Worm (Caenorhabditis elegans) whole organism, L4 larva: ENCODE results near the gene C36B7.3.
A peak's percentile ranks its signal among the peaks of the same experiment; 100 is the strongest.

Source experiments
- F10B5.3 ChIP-seq: sonication (generic microtip); optimal IDR thresholded peaks from 2 replicates; lab custom pipeline; 2016; ENCODE audit warnings: mild to moderate bottlenecking, missing genetic modification characterization, missing compliant biosample characterization
- T26A8.4 ChIP-seq: fragments of 200-800 bp; sonication (Bioruptor generic); IDR thresholded peaks from 2 replicates; pipeline ENCODE4 v1.3.6; 2022; ENCODE audit warnings: missing genetic modification characterization, missing compliant biosample characterization
- Y48G9A.11 ChIP-seq: fragments of 200-800 bp; sonication (Bioruptor generic); IDR thresholded peaks from 2 replicates; pipeline ENCODE4 v1.3.6; 2022; ENCODE audit warnings: missing genetic modification reagents, missing genetic modification characterization, missing compliant biosample characterization
- Y75B8A.6 ChIP-seq: fragments of 200-800 bp; sonication (Bioruptor generic); IDR thresholded peaks from 2 replicates; pipeline ENCODE4 v1.3.6; 2022; ENCODE audit warnings: missing genetic modification reagents, missing genetic modification characterization, missing compliant biosample characterization
- ZK546.5 ChIP-seq, 2 experiments: sonication (generic microtip); optimal IDR thresholded peaks; 2 replicates each; lab custom pipeline; 2017; ENCODE audit warnings: missing biosample characterization in 2 of 2, missing genetic modification characterization in 2 of 2
- ceh-20 ChIP-seq: fragments of 200-800 bp; sonication (Bioruptor generic); IDR thresholded peaks from 2 replicates; pipeline ENCODE4 v1.3.6; 2022; ENCODE audit warnings: missing genetic modification reagents, missing genetic modification characterization, missing compliant biosample characterization
- ceh-32 ChIP-seq: sonication (generic microtip); optimal IDR thresholded peaks from 2 replicates; lab custom pipeline; 2016; ENCODE audit warnings: mild to moderate bottlenecking, missing genetic modification characterization, missing compliant biosample characterization; ENCODE audit not compliant: poor library complexity
- ceh-44 ChIP-seq: fragments of 200-800 bp; sonication (Bioruptor generic); IDR thresholded peaks from 2 replicates; pipeline ENCODE4 v1.3.6; 2022; ENCODE audit warnings: missing genetic modification reagents, missing genetic modification characterization, missing compliant biosample characterization
- ceh-82 ChIP-seq: sonication (generic microtip); optimal IDR thresholded peaks from 2 replicates; lab custom pipeline; 2017; ENCODE audit warnings: missing biosample characterization, missing genetic modification characterization
- ctbp-1 ChIP-seq: fragments of 200-800 bp; sonication (Bioruptor generic); IDR thresholded peaks from 2 replicates; pipeline ENCODE4 v1.3.6; 2022; ENCODE audit warnings: missing genetic modification reagents, missing genetic modification characterization, missing compliant biosample characterization
- daf-12 ChIP-seq: fragments of 150-350 bp; optimal IDR thresholded peaks from 2 replicates; lab custom pipeline; 2014; ENCODE audit warnings: missing biosample characterization, missing genetic modification reagents, missing genetic modification characterization
- daf-8 ChIP-seq: fragments of 200-800 bp; sonication (Bioruptor generic); IDR thresholded peaks from 2 replicates; pipeline ENCODE4 v1.3.6; 2022; ENCODE audit warnings: missing genetic modification characterization, missing compliant biosample characterization
- dmd-6 ChIP-seq: fragments of 200-800 bp; sonication (Bioruptor generic); IDR thresholded peaks from 2 replicates; pipeline ENCODE4 v1.3.6; 2022; ENCODE audit warnings: missing genetic modification reagents, missing genetic modification characterization, missing compliant biosample characterization
- duxl-1 ChIP-seq: sonication (generic microtip); optimal IDR thresholded peaks from 2 replicates; lab custom pipeline; 2016; ENCODE audit warnings: mild to moderate bottlenecking, missing genetic modification characterization, moderate library complexity, missing compliant biosample characterization; ENCODE audit not compliant: poor library complexity
- dve-1 ChIP-seq: sonication (generic microtip); optimal IDR thresholded peaks from 2 replicates; lab custom pipeline; 2017; ENCODE audit warnings: antibody characterized with exemption, mild to moderate bottlenecking, missing genetic modification characterization, missing compliant biosample characterization; ENCODE audit not compliant: insufficient read depth
- egl-27 ChIP-seq: sonication (generic microtip); optimal IDR thresholded peaks from 3 replicates; lab custom pipeline; 2017; ENCODE audit warnings: missing biosample characterization, missing genetic modification reagents, missing genetic modification characterization
- egl-43 ChIP-seq: fragments of 200-800 bp; sonication (Bioruptor generic); IDR thresholded peaks from 2 replicates; pipeline ENCODE4 v1.3.6; 2022; ENCODE audit warnings: missing genetic modification reagents, missing genetic modification characterization, missing compliant biosample characterization
- fos-1 ChIP-seq: fragments of 150-350 bp; optimal IDR thresholded peaks from 2 replicates; lab custom pipeline; 2014; ENCODE audit warnings: missing biosample characterization, missing genetic modification characterization
- hif-1 ChIP-seq, 2 experiments: sonication (generic microtip); optimal IDR thresholded peaks; 2 replicates each; lab custom pipeline; 2016 to 2017; ENCODE audit warnings: missing compliant biosample characterization in 2 of 2, missing genetic modification characterization in 2 of 2, missing genetic modification reagents in 2 of 2, missing genotype in 2 of 2, mild to moderate bottlenecking in 1 of 2
- hlh-30 ChIP-seq: sonication (generic microtip); optimal IDR thresholded peaks from 2 replicates; lab custom pipeline; 2017; ENCODE audit warnings: antibody characterized with exemption, mild to moderate bottlenecking, missing genetic modification characterization, missing compliant biosample characterization; ENCODE audit not compliant: insufficient read depth
- hmg-1.1 ChIP-seq: fragments of 200-800 bp; sonication (Bioruptor generic); IDR thresholded peaks from 2 replicates; pipeline ENCODE4 v1.3.6; 2022; ENCODE audit warnings: missing genetic modification reagents, missing genetic modification characterization, missing compliant biosample characterization
- lim-7 ChIP-seq: fragments of 200-800 bp; sonication (Bioruptor generic); IDR thresholded peaks from 2 replicates; pipeline ENCODE4 v1.3.6; 2022; ENCODE audit warnings: missing genetic modification characterization, missing compliant biosample characterization
- lin-15B ChIP-seq: fragments of 150-350 bp; sonication (generic microtip); optimal IDR thresholded peaks from 3 replicates; lab custom pipeline; 2014; ENCODE audit warnings: missing biosample characterization, missing genetic modification characterization
- lin-38 ChIP-seq: fragments of 200-800 bp; sonication (Bioruptor generic); IDR thresholded peaks from 2 replicates; pipeline ENCODE4 v1.3.6; 2022; ENCODE audit warnings: missing genetic modification reagents, missing genetic modification characterization, missing compliant biosample characterization
- lin-39 ChIP-seq: fragments of 150-350 bp; optimal IDR thresholded peaks from 2 replicates; lab custom pipeline; 2014; ENCODE audit warnings: missing biosample characterization, missing genetic modification reagents, missing genetic modification characterization
- mxl-2 ChIP-seq: fragments of 200-800 bp; sonication (Bioruptor generic); conservative IDR thresholded peaks from 2 replicates; pipeline ENCODE4 v1.3.6; 2022; ENCODE audit warnings: missing genetic modification reagents, missing genetic modification characterization, missing compliant biosample characterization
- mxl-3 ChIP-seq: fragments of 200-800 bp; sonication (Bioruptor generic); optimal IDR thresholded peaks from 2 replicates; lab custom pipeline; 2018; ENCODE audit warnings: mild to moderate bottlenecking, missing genetic modification characterization, missing compliant biosample characterization
- nhr-10 ChIP-seq: fragments of 150-350 bp; optimal IDR thresholded peaks from 2 replicates; lab custom pipeline; 2014; ENCODE audit warnings: missing biosample characterization, missing genetic modification characterization
- nhr-102 ChIP-seq: sonication (generic microtip); optimal IDR thresholded peaks from 2 replicates; lab custom pipeline; 2016; ENCODE audit warnings: mild to moderate bottlenecking, missing genetic modification characterization, moderate library complexity, missing compliant biosample characterization
- nhr-111 ChIP-seq: fragments of 200-800 bp; sonication (Bioruptor generic); optimal IDR thresholded peaks from 2 replicates; lab custom pipeline; 2018; ENCODE audit warnings: mild to moderate bottlenecking, missing genetic modification characterization, missing compliant biosample characterization
- nhr-237 ChIP-seq: sonication (generic microtip); optimal IDR thresholded peaks from 2 replicates; lab custom pipeline; 2017; ENCODE audit warnings: missing biosample characterization, missing genetic modification characterization
- nhr-41 ChIP-seq: fragments of 200-800 bp; sonication (Bioruptor generic); IDR thresholded peaks from 2 replicates; pipeline ENCODE4 v1.3.6; 2022; ENCODE audit warnings: missing genetic modification reagents, missing genetic modification characterization, missing compliant biosample characterization
- nhr-42 ChIP-seq: fragments of 200-800 bp; sonication (Bioruptor generic); IDR thresholded peaks from 2 replicates; pipeline ENCODE4 v1.3.6; 2022; ENCODE audit warnings: missing genetic modification characterization, missing compliant biosample characterization
- nhr-76 ChIP-seq: fragments of 150-350 bp; optimal IDR thresholded peaks from 2 replicates; lab custom pipeline; 2014; ENCODE audit warnings: missing biosample characterization, missing genetic modification characterization
- pha-4 ChIP-seq, 2 experiments: fragments of 150-350 bp in 1 of 2; fragments of 200-800 bp in 1 of 2; sonication (Bioruptor generic) in 1 of 2; IDR thresholded peaks in 1 of 2; optimal IDR thresholded peaks in 1 of 2; 2 replicates each; pipeline versions ENCODE4 v1.3.6 to Lab custom; 2014 to 2022; ENCODE audit warnings: missing genetic modification characterization in 2 of 2, missing genetic modification reagents in 2 of 2, missing biosample characterization in 1 of 2, missing compliant biosample characterization in 1 of 2
- php-3 ChIP-seq: fragments of 200-800 bp; sonication (Bioruptor generic); IDR thresholded peaks from 2 replicates; pipeline ENCODE4 v1.3.6; 2022; ENCODE audit warnings: missing genetic modification reagents, missing genetic modification characterization, missing compliant biosample characterization
- rbr-2 ChIP-seq: sonication (generic microtip); optimal IDR thresholded peaks from 2 replicates; lab custom pipeline; 2016; ENCODE audit warnings: missing genotype, missing genetic modification characterization, missing compliant biosample characterization
- saeg-2 ChIP-seq: fragments of 200-800 bp; sonication (Bioruptor generic); IDR thresholded peaks from 2 replicates; pipeline ENCODE4 v1.3.6; 2022; ENCODE audit warnings: missing genetic modification reagents, missing genetic modification characterization, missing compliant biosample characterization
- sdz-12 ChIP-seq: fragments of 200-800 bp; sonication (Bioruptor generic); optimal IDR thresholded peaks from 2 replicates; lab custom pipeline; 2018; ENCODE audit warnings: mild to moderate bottlenecking, missing genetic modification characterization, missing compliant biosample characterization
- set-16 ChIP-seq: fragments of 200-800 bp; sonication (Bioruptor generic); IDR thresholded peaks from 2 replicates; pipeline ENCODE4 v1.3.6; 2022; ENCODE audit warnings: missing genetic modification reagents, missing genetic modification characterization, missing compliant biosample characterization
- tag-97 ChIP-seq: fragments of 200-800 bp; sonication (Bioruptor generic); IDR thresholded peaks from 2 replicates; pipeline ENCODE4 v1.3.6; 2022; ENCODE audit warnings: missing genetic modification characterization, missing compliant biosample characterization
- unc-130 ChIP-seq: sonication (generic microtip); optimal IDR thresholded peaks from 2 replicates; lab custom pipeline; 2016; ENCODE audit warnings: missing genetic modification reagents, missing genetic modification characterization, missing compliant biosample characterization
- unc-39 ChIP-seq: sonication (generic microtip); optimal IDR thresholded peaks from 2 replicates; lab custom pipeline; 2017; ENCODE audit warnings: missing biosample characterization, missing genetic modification characterization
- unc-62 ChIP-seq, 3 experiments: fragments of 150-350 bp in 1 of 3; sonication (generic microtip); optimal IDR thresholded peaks in 2 of 3; peaks in 1 of 3; 1 replicate in 1 of 3; 2 replicates in 2 of 3; lab custom pipeline; 2014 to 2017; ENCODE audit warnings: missing biosample characterization in 3 of 3, missing genetic modification characterization in 3 of 3, missing genetic modification reagents in 3 of 3, missing genotype in 1 of 3
- vab-7 ChIP-seq: fragments of 200-800 bp; sonication (Bioruptor generic); IDR thresholded peaks from 2 replicates; pipeline ENCODE4 v1.3.6; 2022; ENCODE audit warnings: missing genetic modification reagents, missing genetic modification characterization, missing compliant biosample characterization
- zag-1 ChIP-seq: fragments of 150-350 bp; optimal IDR thresholded peaks from 2 replicates; lab custom pipeline; 2014; ENCODE audit warnings: missing biosample characterization, missing genetic modification characterization
- zfp-2 ChIP-seq: sonication (generic microtip); optimal IDR thresholded peaks from 2 replicates; lab custom pipeline; 2016; ENCODE audit warnings: mild to moderate bottlenecking, missing genetic modification characterization, missing compliant biosample characterization
- zfp-3 ChIP-seq: fragments of 200-800 bp; sonication (Bioruptor generic); conservative IDR thresholded peaks from 2 replicates; pipeline ENCODE4 v1.3.6; 2022; ENCODE audit warnings: missing genetic modification reagents, missing genetic modification characterization, missing compliant biosample characterization
- ztf-11 ChIP-seq: fragments of 150-350 bp; optimal IDR thresholded peaks from 2 replicates; lab custom pipeline; 2014; ENCODE audit warnings: missing biosample characterization, missing genetic modification characterization
- ztf-7 ChIP-seq: fragments of 150-350 bp; optimal IDR thresholded peaks from 2 replicates; lab custom pipeline; 2014; ENCODE audit warnings: missing biosample characterization, missing genetic modification characterization

The C36B7.3 gene

ce11 chrX:7068400-7068799, 33.2 kb upstream of the C36B7.3 start, which contains the start of gene pdi-6 (continued):
- peak; percentile 63 for TF ChIP-seq vab-7 (GFP tag; lab: Robert Waterston, UW)
- TF ChIP-seq zfp-2 (tag; lab: Kevin White, UChicago) = peak; percentile 27
- TF ChIP-seq F10B5.3 = peak; percentile 64
- TF ChIP-seq Y75B8A.6 (GFP tag; lab: Robert Waterston, UW) = 0 out of 2 replicates have a peak, but pooled peaks have one; percentile 49
- TF ChIP-seq ceh-20 = peak; percentile 83
- TF ChIP-seq hif-1 (tag; optimal IDR thresholded peaks at IDR 0.05; lab: Kevin White, UChicago) = peak; percentile 26 to 86
- TF ChIP-seq Y48G9A.11 (GFP tag; lab: Robert Waterston, UW) = no peak
- TF ChIP-seq duxl-1 = peak; percentile 49
- no peak for TF ChIP-seq unc-39 (tag; lab: Kevin White, UChicago)
- TF ChIP-seq nhr-237 (tag; lab: Kevin White, UChicago) = no peak
- no peak for TF ChIP-seq set-16 (GFP tag; lab: Robert Waterston, UW)
- peak; percentile 89 for TF ChIP-seq rbr-2
- TF ChIP-seq hmg-1.1 (GFP tag; lab: Robert Waterston, UW) = peak; percentile 87
- no peak for TF ChIP-seq unc-62 (GFP tag; optimal IDR thresholded peaks at IDR 0.05 in 1 of 2; lab: Kevin White, UChicago)
- TF ChIP-seq unc-62 (tag; optimal IDR thresholded peaks at IDR 0.05; lab: Kevin White, UChicago) = no peak
- TF ChIP-seq fos-1 (tag; lab: Kevin White, UChicago) = no peak
- no peak for TF ChIP-seq T26A8.4 (GFP tag; lab: Robert Waterston, UW)
- peak; percentile 90 for TF ChIP-seq dve-1 (tag; lab: Kevin White, UChicago)
- TF ChIP-seq daf-8 (GFP tag; lab: Robert Waterston, UW) = no peak
- no peak for TF ChIP-seq egl-43 (GFP tag; lab: Robert Waterston, UW)
- peak; percentile 80 for TF ChIP-seq php-3 (GFP tag; lab: Robert Waterston, UW)
- TF ChIP-seq nhr-102 (tag; lab: Kevin White, UChicago) = no peak
- TF ChIP-seq nhr-41 (GFP tag; lab: Robert Waterston, UW) = peak; percentile 36; the same call in 1 of the 2 replicates
- TF ChIP-seq ztf-11 = no peak
- no peak for TF ChIP-seq egl-27
- TF ChIP-seq lin-39 (tag; lab: Kevin White, UChicago) = no peak
- TF ChIP-seq nhr-111 (GFP tag; lab: Kevin White, UChicago) = no peak
- peak; percentile 86 for TF ChIP-seq lin-15B (tag; lab: Kevin White, UChicago)
- 0 out of 2 replicates have a peak, but pooled peaks have one; percentile 30 for TF ChIP-seq ctbp-1 (GFP tag; lab: Robert Waterston, UW)
- TF ChIP-seq sdz-12 (GFP tag; lab: Kevin White, UChicago) = no peak
- TF ChIP-seq lim-7 (GFP tag; lab: Robert Waterston, UW) = no peak
- TF ChIP-seq daf-12 = no peak
- TF ChIP-seq tag-97 (GFP tag; lab: Robert Waterston, UW) = no peak
- TF ChIP-seq dmd-6 (GFP tag; lab: Robert Waterston, UW) = peak; percentile 92
- TF ChIP-seq nhr-42 (GFP tag; lab: Robert Waterston, UW) = 0 out of 2 replicates have a peak, but pooled peaks have one; percentile 68
- peak; percentile 83 for TF ChIP-seq ceh-44 (GFP tag; lab: Robert Waterston, UW)
- TF ChIP-seq ztf-7 (tag; lab: Kevin White, UChicago) = peak; percentile 13
- peak; percentile 73; the same call in 1 of the 2 replicates for TF ChIP-seq zfp-3
- TF ChIP-seq unc-130 = peak; percentile 18
- no peak for TF ChIP-seq pha-4 (GFP tag; IDR thresholded peaks at IDR 0.05; lab: Robert Waterston, UW)
- TF ChIP-seq pha-4 (tag; optimal IDR thresholded peaks at IDR 0.05; lab: Kevin White, UChicago) = no peak
- peak; percentile 99 for TF ChIP-seq lin-38 (GFP tag; lab: Robert Waterston, UW)
- no peak for TF ChIP-seq saeg-2 (GFP tag; lab: Robert Waterston, UW)
- no peak for TF ChIP-seq ZK546.5 (tag; optimal IDR thresholded peaks at IDR 0.05; lab: Kevin White, UChicago)
- TF ChIP-seq ceh-32 (tag; lab: Kevin White, UChicago) = no peak
- TF ChIP-seq mxl-2 (GFP tag; lab: Robert Waterston, UW) = 0 out of 2 replicates have a peak, but pooled peaks have one; percentile 39
- TF ChIP-seq ceh-82 (tag; lab: Kevin White, UChicago) = no peak
- peak; percentile 97 for TF ChIP-seq mxl-3
- peak; percentile 36 for TF ChIP-seq nhr-10 (tag; lab: Kevin White, UChicago)
- no peak for TF ChIP-seq zag-1 (tag; lab: Kevin White, UChicago)
- TF ChIP-seq nhr-76 = no peak
- peak; percentile 90 for TF ChIP-seq hlh-30 (tag; lab: Kevin White, UChicago)
